Fruit fly (Drosophila melanogaster) whole organism, embryonic: Measurements from ENCODE around the gene CG5853.

Experiments used
- Atf-2 ChIP-seq: fragments of 200-800 bp; sonication (Bioruptor generic); optimal IDR thresholded peaks from 2 replicates; lab custom pipeline; 2016; ENCODE audit warnings: missing biosample characterization, missing genetic modification characterization
- B-H1 ChIP-seq: fragments of 200-800 bp; sonication (Bioruptor generic); IDR thresholded peaks from 3 replicates; pipeline ENCODE4 v1.3.6; 2022; ENCODE audit warnings: missing biosample characterization, missing genetic modification characterization
- Bteb2 ChIP-seq: fragments of 200-800 bp; sonication (Bioruptor generic); optimal IDR thresholded peaks from 2 replicates; lab custom pipeline; 2016; ENCODE audit warnings: missing biosample characterization, missing genetic modification characterization
- CG10147 ChIP-seq: fragments of 200-800 bp; sonication (Bioruptor generic); optimal IDR thresholded peaks from 2 replicates; lab custom pipeline; 2019; ENCODE audit warnings: missing biosample characterization, mild to moderate bottlenecking, missing genetic modification characterization, moderate library complexity
- CG1024 ChIP-seq: fragments of 200-800 bp; sonication (Bioruptor generic); IDR thresholded peaks from 2 replicates; pipeline ENCODE4 v1.3.6; 2022; ENCODE audit warnings: missing biosample characterization, missing genetic modification characterization
- CG13287 ChIP-seq: fragments of 200-800 bp; sonication (Bioruptor generic); IDR thresholded peaks from 2 replicates; pipeline ENCODE4 v1.3.6; 2022; ENCODE audit warnings: missing biosample characterization, missing genetic modification characterization; ENCODE audit not compliant: partially characterized antibody
- CG13894 ChIP-seq: fragments of 200-800 bp; sonication (Bioruptor generic); optimal IDR thresholded peaks from 3 replicates; lab custom pipeline; 2018; ENCODE audit warnings: missing biosample characterization, mild to moderate bottlenecking, missing genetic modification characterization, moderate library complexity
- CG17568 ChIP-seq: fragments of 200-800 bp; sonication (Bioruptor generic); optimal IDR thresholded peaks from 2 replicates; lab custom pipeline; 2018; ENCODE audit warnings: missing biosample characterization, mild to moderate bottlenecking, missing genetic modification characterization, moderate library complexity
- CG18764 ChIP-seq: fragments of 200-800 bp; sonication (Bioruptor generic); optimal IDR thresholded peaks from 3 replicates; lab custom pipeline; 2016; ENCODE audit warnings: missing biosample characterization, missing genetic modification characterization
- CG30403 ChIP-seq: fragments of 200-800 bp; sonication (Bioruptor generic); optimal IDR thresholded peaks from 3 replicates; lab custom pipeline; 2016; ENCODE audit warnings: missing biosample characterization, missing genetic modification characterization
- CG3995 ChIP-seq: fragments of 200-800 bp; sonication (Bioruptor generic); optimal IDR thresholded peaks from 3 replicates; lab custom pipeline; 2016; ENCODE audit warnings: missing biosample characterization, missing genetic modification characterization
- CG42726 ChIP-seq: fragments of 200-800 bp; sonication (Bioruptor generic); IDR thresholded peaks from 2 replicates; pipeline ENCODE4 v1.3.6; 2022; ENCODE audit warnings: missing biosample characterization, missing genetic modification characterization; ENCODE audit not compliant: partially characterized antibody
- CG6765 ChIP-seq: fragments of 200-800 bp; sonication (Bioruptor generic); optimal IDR thresholded peaks from 3 replicates; lab custom pipeline; 2017; ENCODE audit warnings: missing biosample characterization, mild to moderate bottlenecking, missing genetic modification characterization
- CG8281 ChIP-seq: fragments of 200-800 bp; sonication (Bioruptor generic); optimal IDR thresholded peaks from 2 replicates; lab custom pipeline; 2018; ENCODE audit warnings: missing biosample characterization, mild to moderate bottlenecking, missing genetic modification characterization, moderate library complexity
- CG8765 ChIP-seq: fragments of 200-800 bp; sonication (Bioruptor generic); IDR thresholded peaks from 2 replicates; pipeline ENCODE4 v1.3.6; 2022; ENCODE audit warnings: missing biosample characterization, missing genetic modification characterization
- CTCF ChIP-seq: fragments of 200-800 bp; sonication (Bioruptor generic); optimal IDR thresholded peaks from 2 replicates; lab custom pipeline; 2017; ENCODE audit warnings: missing biosample characterization, mild to moderate bottlenecking, missing genetic modification characterization, moderate library complexity
- Dbx ChIP-seq: fragments of 200-800 bp; sonication (Bioruptor generic); IDR thresholded peaks from 3 replicates; pipeline ENCODE4 v1.3.6; 2022; ENCODE audit warnings: missing biosample characterization, missing genetic modification characterization
- Dek ChIP-seq: fragments of 200-800 bp; sonication (Bioruptor generic); optimal IDR thresholded peaks from 3 replicates; lab custom pipeline; 2019; ENCODE audit warnings: missing biosample characterization, mild to moderate bottlenecking, missing genetic modification characterization, moderate library complexity
- Dip2 ChIP-seq: fragments of 200-800 bp; sonication (Bioruptor generic); IDR thresholded peaks from 2 replicates; pipeline ENCODE4 v1.3.6; 2022; ENCODE audit warnings: missing biosample characterization, missing genetic modification characterization
- HLHmδ ChIP-seq: fragments of 200-800 bp; sonication (Bioruptor generic); optimal IDR thresholded peaks from 2 replicates; lab custom pipeline; 2018; ENCODE audit warnings: missing biosample characterization, mild to moderate bottlenecking, missing genetic modification characterization, moderate library complexity
- Hr39 ChIP-seq: fragments of >200 bp; optimal IDR thresholded peaks from 2 replicates; lab custom pipeline; 2017
- MTF-1 ChIP-seq: fragments of 200-800 bp; sonication (Bioruptor generic); optimal IDR thresholded peaks from 2 replicates; lab custom pipeline; 2018; ENCODE audit warnings: missing biosample characterization, mild to moderate bottlenecking, missing genetic modification characterization, borderline replicate concordance
- NC2α ChIP-seq: fragments of 200-800 bp; sonication (Bioruptor generic); optimal IDR thresholded peaks from 2 replicates; lab custom pipeline; 2016; ENCODE audit warnings: missing biosample characterization, missing genetic modification characterization
- NfI ChIP-seq: fragments of 200-800 bp; sonication (Bioruptor generic); optimal IDR thresholded peaks from 3 replicates; lab custom pipeline; 2018; ENCODE audit warnings: missing biosample characterization, mild to moderate bottlenecking, missing genetic modification characterization, moderate library complexity
- Six4 ChIP-seq: fragments of 200-800 bp; sonication (Bioruptor generic); optimal IDR thresholded peaks from 2 replicates; lab custom pipeline; 2016; ENCODE audit warnings: missing biosample characterization, missing genetic modification characterization
- Trl ChIP-seq, 3 experiments: fragments of >200 bp in 2 of 3; fragments of 200-800 bp in 1 of 3; sonication (Bioruptor generic) in 1 of 3; optimal IDR thresholded peaks; 2 replicates in 1 of 3; 3 replicates in 2 of 3; lab custom pipeline; 2016 to 2017; ENCODE audit warnings: missing biosample characterization in 1 of 3, missing genetic modification characterization in 1 of 3
- Xrp1 ChIP-seq: fragments of 200-800 bp; sonication (Bioruptor generic); IDR thresholded peaks from 2 replicates; pipeline ENCODE4 v1.3.6; 2022; ENCODE audit warnings: missing biosample characterization, missing genetic modification characterization
- bab2 ChIP-seq: fragments of 200-800 bp; sonication (Bioruptor generic); optimal IDR thresholded peaks from 2 replicates; lab custom pipeline; 2016; ENCODE audit warnings: missing biosample characterization, missing genetic modification characterization
- bbx ChIP-seq: fragments of 200-800 bp; sonication (Bioruptor generic); IDR thresholded peaks from 2 replicates; pipeline ENCODE4 v1.3.6; 2022; ENCODE audit warnings: missing biosample characterization, missing genetic modification characterization; ENCODE audit not compliant: partially characterized antibody
- caup ChIP-seq: fragments of 200-800 bp; sonication (Bioruptor generic); optimal IDR thresholded peaks from 3 replicates; lab custom pipeline; 2017; ENCODE audit warnings: missing biosample characterization, mild to moderate bottlenecking, missing genetic modification characterization, moderate library complexity; ENCODE audit not compliant: severe bottlenecking
- crp ChIP-seq, 2 experiments: fragments of 200-800 bp; sonication (Bioruptor generic); optimal IDR thresholded peaks; 2 replicates in 1 of 2; 3 replicates in 1 of 2; lab custom pipeline; 2017; ENCODE audit warnings: missing biosample characterization in 2 of 2, missing genetic modification characterization in 2 of 2, mild to moderate bottlenecking in 1 of 2, moderate library complexity in 1 of 2
- da ChIP-seq: fragments of 200-800 bp; sonication (Bioruptor generic); optimal IDR thresholded peaks from 2 replicates; lab custom pipeline; 2016; ENCODE audit warnings: missing biosample characterization, missing genetic modification characterization
- dmrt99B ChIP-seq: fragments of 200-800 bp; sonication (Bioruptor generic); optimal IDR thresholded peaks from 2 replicates; lab custom pipeline; 2018; ENCODE audit warnings: missing biosample characterization, mild to moderate bottlenecking, missing genetic modification characterization, moderate library complexity
- esg ChIP-seq: fragments of 200-800 bp; sonication (Bioruptor generic); conservative IDR thresholded peaks from 2 replicates; pipeline ENCODE4 v1.3.6; 2022; ENCODE audit warnings: missing biosample characterization, missing genetic modification characterization
- fd96Cb ChIP-seq: fragments of 200-800 bp; sonication (Bioruptor generic); optimal IDR thresholded peaks from 2 replicates; lab custom pipeline; 2018; ENCODE audit warnings: missing biosample characterization, mild to moderate bottlenecking, missing genetic modification characterization, moderate library complexity
- fru ChIP-seq: fragments of >200 bp; optimal IDR thresholded peaks from 2 replicates; lab custom pipeline; 2017
- gcm2 ChIP-seq: fragments of 200-800 bp; sonication (Bioruptor generic); optimal IDR thresholded peaks from 2 replicates; lab custom pipeline; 2016; ENCODE audit warnings: missing biosample characterization, missing genetic modification characterization
- hbn ChIP-seq: fragments of 200-800 bp; sonication (Bioruptor generic); IDR thresholded peaks from 2 replicates; pipeline ENCODE4 v1.3.6; 2022; ENCODE audit warnings: missing biosample characterization, missing genetic modification characterization; ENCODE audit not compliant: partially characterized antibody
- hth ChIP-seq: fragments of >200 bp; optimal IDR thresholded peaks from 2 replicates; lab custom pipeline; 2017; ENCODE audit warnings: inconsistent platforms
- ken ChIP-seq: fragments of 200-800 bp; sonication (Bioruptor generic); IDR thresholded peaks from 3 replicates; pipeline ENCODE4 v1.3.6; 2022; ENCODE audit warnings: missing biosample characterization, missing genetic modification characterization
- lola ChIP-seq, 3 experiments: fragments of >200 bp in 2 of 3; fragments of 200-800 bp in 1 of 3; sonication (Bioruptor generic) in 1 of 3; optimal IDR thresholded peaks; 2 replicates each; lab custom pipeline; 2017 to 2019; ENCODE audit warnings: missing biosample characterization in 3 of 3, missing genetic modification characterization in 3 of 3, mild to moderate bottlenecking in 1 of 3, moderate library complexity in 1 of 3
- lov ChIP-seq, 2 experiments: fragments of 200-800 bp in 1 of 2; fragments of >200 bp in 1 of 2; sonication (Bioruptor generic) in 1 of 2; IDR thresholded peaks in 1 of 2; optimal IDR thresholded peaks in 1 of 2; 2 replicates in 1 of 2; 3 replicates in 1 of 2; pipeline versions ENCODE4 v1.3.6 to Lab custom; 2017 to 2022; ENCODE audit warnings: missing biosample characterization in 1 of 2, missing genetic modification characterization in 1 of 2
- mam ChIP-seq: fragments of 200-800 bp; sonication (Bioruptor generic); optimal IDR thresholded peaks from 3 replicates; lab custom pipeline; 2016; ENCODE audit warnings: missing biosample characterization, missing genetic modification characterization
- nerfin-2 ChIP-seq: fragments of 200-800 bp; sonication (Bioruptor generic); IDR thresholded peaks from 2 replicates; pipeline ENCODE4 v1.3.6; 2022; ENCODE audit warnings: missing biosample characterization, missing genetic modification characterization; ENCODE audit not compliant: partially characterized antibody
- pita ChIP-seq: fragments of 200-800 bp; sonication (Bioruptor generic); optimal IDR thresholded peaks from 2 replicates; lab custom pipeline; 2017; ENCODE audit warnings: missing biosample characterization, mild to moderate bottlenecking, missing genetic modification characterization
- pros ChIP-seq: fragments of 200-800 bp; sonication (Bioruptor generic); optimal IDR thresholded peaks from 3 replicates; lab custom pipeline; 2019; ENCODE audit warnings: missing biosample characterization, mild to moderate bottlenecking, missing genetic modification characterization, moderate library complexity
- slbo ChIP-seq: fragments of 200-800 bp; sonication (Bioruptor generic); IDR thresholded peaks from 2 replicates; pipeline ENCODE4 v1.3.6; 2022; ENCODE audit warnings: missing biosample characterization, missing genetic modification characterization
- ssp ChIP-seq: fragments of 200-800 bp; sonication (Bioruptor generic); IDR thresholded peaks from 2 replicates; pipeline ENCODE4 v1.3.6; 2022; ENCODE audit warnings: missing biosample characterization, missing genetic modification characterization
- twi ChIP-seq: fragments of 200-800 bp; optimal IDR thresholded peaks from 2 replicates; lab custom pipeline; 2019; ENCODE audit warnings: missing biosample characterization, mild to moderate bottlenecking, missing genetic modification characterization, moderate library complexity
- zen2 ChIP-seq: fragments of 200-800 bp; sonication (Bioruptor generic); IDR thresholded peaks from 3 replicates; pipeline ENCODE4 v1.3.6; 2022; ENCODE audit warnings: missing biosample characterization, missing genetic modification characterization; ENCODE audit not compliant: partially characterized antibody

The CG5853 gene

DNA sequence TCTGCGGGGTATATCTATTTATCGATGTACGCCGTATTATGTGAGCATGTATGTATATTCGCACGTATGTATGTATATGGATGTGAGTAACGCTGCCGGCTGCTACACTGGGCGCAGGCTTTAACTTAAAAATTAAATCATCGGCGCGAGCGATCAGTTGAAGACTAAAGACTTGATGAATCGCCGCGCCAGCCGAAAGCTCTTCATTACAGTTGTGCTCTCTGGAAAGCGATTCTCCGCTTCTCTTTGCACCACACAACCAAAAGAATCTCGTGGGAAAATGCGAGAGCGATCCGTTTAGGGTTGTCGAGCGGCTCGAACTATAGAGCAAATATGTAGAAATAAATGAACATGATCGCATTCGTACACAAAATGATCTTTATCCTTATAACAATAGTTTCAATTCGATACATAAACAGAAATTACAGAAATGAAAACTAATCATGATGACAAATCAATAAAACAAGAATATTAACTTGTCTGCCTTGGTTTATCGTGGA lies 38.9 kb downstream of the CG5853 start, which contains the start of gene CG13124 (continued):
- TF ChIP-seq bab2 (GFP tag; lab: Kevin White, UChicago) (no peak), dmrt99B (tag; lab: Kevin White, UChicago) (peak; percentile 11), slbo (GFP tag; lab: Robert Waterston, UW) (peak; percentile 49; the same call in 1 of the 2 replicates), NfI (GFP tag; lab: Kevin White, UChicago) (peak; percentile 32), crp (GFP tag; optimal IDR thresholded peaks at IDR 0.05; lab: Kevin White, UChicago) (no peak), HLHmδ (GFP tag; lab: Kevin White, UChicago) (no peak), hbn (GFP tag; lab: Robert Waterston, UW) (no peak), Six4 (no peak), twi (tag; lab: Kevin White, UChicago) (no peak), Atf-2 (GFP tag; lab: Kevin White, UChicago) (no peak), fd96Cb (tag; lab: Kevin White, UChicago) (no peak), B-H1 (GFP tag; lab: Robert Waterston, UW) (no peak), NC2α (no peak), CG13287 (GFP tag; lab: Robert Waterston, UW) (peak; percentile 44), CG17568 (GFP tag; lab: Kevin White, UChicago) (peak; percentile 50), pros (GFP tag; lab: Kevin White, UChicago) (no peak), CG8281 (tag; lab: Kevin White, UChicago) (no peak), Dek (tag; lab: Kevin White, UChicago) (no peak), esg (GFP tag; lab: Robert Waterston, UW) (no peak), Bteb2 (GFP tag; lab: Kevin White, UChicago) (no peak), CG3995 (GFP tag; lab: Kevin White, UChicago) (peak; percentile 22), lola (GFP tag; optimal IDR thresholded peaks at IDR 0.05; lab: Kevin White, UChicago) (no peak), Trl (optimal IDR thresholded peaks at IDR 0.05; lab: Kevin White, UChicago) (peak; percentile 55 to 84), Trl (GFP tag; optimal IDR thresholded peaks at IDR 0.05; lab: Kevin White, UChicago) (no peak), CG18764 (GFP tag; lab: Kevin White, UChicago) (no peak), CG6765 (GFP tag; lab: Kevin White, UChicago) (peak; percentile 54), mam (GFP tag; lab: Kevin White, UChicago) (peak; percentile 8), CG30403 (GFP tag; lab: Kevin White, UChicago) (no peak), da (GFP tag; lab: Kevin White, UChicago) (no peak), ken (GFP tag; lab: Robert Waterston, UW) (no peak), zen2 (GFP tag; lab: Robert Waterston, UW) (no peak), nerfin-2 (GFP tag; lab: Robert Waterston, UW) (no peak), CG8765 (GFP tag; lab: Robert Waterston, UW) (no peak), ssp (GFP tag; lab: Robert Waterston, UW) (no peak), CTCF (GFP tag; lab: Kevin White, UChicago) (no peak), MTF-1 (GFP tag; lab: Kevin White, UChicago) (no peak), fru (lab: Kevin White, UChicago) (no peak), Hr39 (no peak), CG10147 (no peak), CG13894 (peak; percentile 50), gcm2 (GFP tag; lab: Kevin White, UChicago) (no peak), lov (optimal IDR thresholded peaks at IDR 0.05; lab: Kevin White, UChicago) (no peak), lov (GFP tag; IDR thresholded peaks at IDR 0.05; lab: Robert Waterston, UW) (no peak), Dbx (peak; percentile 42; the same call in 1 of the 3 replicates), CG1024 (no peak), hth (lab: Kevin White, UChicago) (no peak), Xrp1 (GFP tag; lab: Robert Waterston, UW) (peak; percentile 38; the same call in 1 of the 2 replicates), bbx (GFP tag; lab: Robert Waterston, UW) (no peak), caup (GFP tag; lab: Kevin White, UChicago) (no peak), pita (no peak), Dip2 (no peak), CG42726 (GFP tag; lab: Robert Waterston, UW) (no peak)
